Worm (Caenorhabditis elegans): ENCODE results near the gene R10E9.3.

- TF ChIP-seq tab-1 (GFP tag; IDR thresholded peaks at IDR 0.05) (no peak), cog-1 (tag; optimal IDR thresholded peaks at IDR 0.05) (no peak), T22C8.4 (GFP tag; IDR thresholded peaks at IDR 0.05) (no peak), ref-1 (GFP tag; conservative IDR thresholded peaks at IDR 0.05) (no peak), flt-1 (GFP tag; IDR thresholded peaks at IDR 0.05) (no peak), klf-2 (GFP tag; conservative IDR thresholded peaks at IDR 0.05) (no peak), ztf-29 (GFP tag; IDR thresholded peaks at IDR 0.05) (no peak)
Measured at ce11 chrIII:3974503-3974902, 14.5 kb downstream of the R10E9.3 start.

All from whole organism, midembryonic.